Fruit fly (Drosophila melanogaster): ENCODE data around the gene bru1.

DNA sequence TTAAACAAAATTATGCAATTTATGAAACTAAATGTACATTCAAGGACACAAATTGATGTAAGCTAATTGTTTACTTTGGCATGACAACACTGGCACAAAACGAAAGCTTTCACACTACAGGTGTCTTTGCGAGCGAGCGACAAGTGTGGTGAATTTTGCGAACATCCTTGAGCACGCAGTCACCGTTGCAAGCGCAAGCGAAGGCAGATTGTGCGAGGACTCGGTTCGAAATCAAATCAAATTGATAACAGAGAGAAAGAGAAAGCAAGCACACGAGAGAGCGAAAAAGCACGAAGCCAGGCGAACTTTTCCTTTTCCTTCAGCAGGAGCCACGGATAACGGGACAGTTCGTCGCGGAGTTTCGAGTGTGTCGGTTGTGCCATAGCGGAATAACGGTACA is 32.4 kb upstream of the bru1 start, which contains the start of gene CG31760:
- TF ChIP-seq sage (GFP tag; optimal IDR thresholded peaks at IDR 0.05) (no peak), h (GFP tag; optimal IDR thresholded peaks at IDR 0.05) (no peak), pan (optimal IDR thresholded peaks at IDR 0.05) (no peak)
